Worm (Caenorhabditis elegans) whole organism, late embryonic: ENCODE results near the gene mpc-1.
A peak's percentile ranks its signal among the peaks of the same experiment; 100 is the strongest.

ENCODE experiments used
- C08G9.2 ChIP-seq: sonication (generic microtip); optimal IDR thresholded peaks from 2 replicates; lab custom pipeline; 2016; ENCODE audit warnings: mild to moderate bottlenecking, missing genetic modification characterization, moderate library complexity, missing compliant biosample characterization
- C38D4.7 ChIP-seq: fragments of 200-800 bp; sonication (Bioruptor generic); optimal IDR thresholded peaks from 2 replicates; lab custom pipeline; 2018; ENCODE audit warnings: mild to moderate bottlenecking, missing genetic modification characterization, moderate library complexity, missing compliant biosample characterization
- K02D7.2 ChIP-seq: sonication (generic microtip); optimal IDR thresholded peaks from 2 replicates; lab custom pipeline; 2017; ENCODE audit warnings: mild to moderate bottlenecking, missing genetic modification characterization, missing compliant biosample characterization
- Y22D7AL.16 ChIP-seq: sonication (generic microtip); optimal IDR thresholded peaks from 2 replicates; lab custom pipeline; 2016; ENCODE audit warnings: missing genetic modification characterization, missing compliant biosample characterization
- ceh-14 ChIP-seq: sonication (generic microtip); optimal IDR thresholded peaks from 2 replicates; lab custom pipeline; 2016; ENCODE audit warnings: missing genotype, missing genetic modification characterization, missing compliant biosample characterization
- ceh-19 ChIP-seq: fragments of 200-800 bp; sonication (Bioruptor generic); optimal IDR thresholded peaks from 2 replicates; lab custom pipeline; 2018; ENCODE audit warnings: mild to moderate bottlenecking, missing genetic modification characterization, missing compliant biosample characterization
- ceh-2 ChIP-seq: sonication (generic microtip); optimal IDR thresholded peaks from 2 replicates; lab custom pipeline; 2016; ENCODE audit warnings: missing genotype, missing genetic modification characterization, missing compliant biosample characterization
- ceh-24 ChIP-seq: sonication (generic microtip); optimal IDR thresholded peaks from 2 replicates; lab custom pipeline; 2016; ENCODE audit warnings: mild to moderate bottlenecking, missing genetic modification characterization, missing compliant biosample characterization
- ceh-34 ChIP-seq: sonication (generic microtip); optimal IDR thresholded peaks from 2 replicates; lab custom pipeline; 2016; ENCODE audit warnings: mild to moderate bottlenecking, missing genetic modification characterization, missing compliant biosample characterization
- ceh-45 ChIP-seq: fragments of 200-800 bp; sonication (Bioruptor generic); IDR thresholded peaks from 2 replicates; pipeline ENCODE4 v1.3.6; 2022; ENCODE audit warnings: missing genetic modification reagents, missing genetic modification characterization, missing compliant biosample characterization
- ceh-6 ChIP-seq: fragments of 200-800 bp; sonication (Bioruptor generic); optimal IDR thresholded peaks from 2 replicates; lab custom pipeline; 2018; ENCODE audit warnings: mild to moderate bottlenecking, missing genetic modification characterization, missing compliant biosample characterization
- ceh-9 ChIP-seq: sonication (generic microtip); optimal IDR thresholded peaks from 2 replicates; lab custom pipeline; 2016; ENCODE audit warnings: mild to moderate bottlenecking, missing genetic modification characterization, inconsistent platforms, missing compliant biosample characterization
- che-1 ChIP-seq: sonication (generic microtip); optimal IDR thresholded peaks from 2 replicates; lab custom pipeline; 2016; ENCODE audit warnings: mild to moderate bottlenecking, missing genetic modification characterization, missing compliant biosample characterization
- dmd-4 ChIP-seq: sonication (generic microtip); optimal IDR thresholded peaks from 2 replicates; lab custom pipeline; 2016; ENCODE audit warnings: borderline replicate concordance, missing genetic modification characterization, missing compliant biosample characterization
- elt-2 ChIP-seq: sonication (generic microtip); optimal IDR thresholded peaks from 2 replicates; lab custom pipeline; 2016; ENCODE audit warnings: missing genetic modification reagents, missing genetic modification characterization, missing compliant biosample characterization
- fax-1 ChIP-seq: sonication (generic microtip); optimal IDR thresholded peaks from 2 replicates; lab custom pipeline; 2016; ENCODE audit warnings: missing genotype, missing genetic modification characterization, missing compliant biosample characterization
- fkh-6 ChIP-seq: sonication (generic microtip); optimal IDR thresholded peaks from 2 replicates; lab custom pipeline; 2016; ENCODE audit warnings: missing genetic modification characterization, missing compliant biosample characterization
- hlh-15 ChIP-seq: sonication (generic microtip); optimal IDR thresholded peaks from 2 replicates; lab custom pipeline; 2016; ENCODE audit warnings: missing genetic modification characterization, missing compliant biosample characterization
- hlh-30 ChIP-seq: sonication (generic microtip); optimal IDR thresholded peaks from 2 replicates; lab custom pipeline; 2017; ENCODE audit warnings: antibody characterized with exemption, missing genetic modification characterization, missing compliant biosample characterization; ENCODE audit not compliant: insufficient read depth
- hlh-6 ChIP-seq: sonication (generic microtip); optimal IDR thresholded peaks from 2 replicates; lab custom pipeline; 2016; ENCODE audit warnings: missing genotype, missing genetic modification characterization, missing compliant biosample characterization
- lin-11 ChIP-seq: fragments of 200-800 bp; sonication (Bioruptor generic); optimal IDR thresholded peaks from 2 replicates; lab custom pipeline; 2018; ENCODE audit warnings: mild to moderate bottlenecking, missing genetic modification characterization, missing compliant biosample characterization
- madf-2 ChIP-seq: sonication (generic microtip); optimal IDR thresholded peaks from 2 replicates; lab custom pipeline; 2017; ENCODE audit warnings: missing genetic modification characterization, missing compliant biosample characterization
- nfya-1 ChIP-seq: sonication (generic microtip); optimal IDR thresholded peaks from 2 replicates; lab custom pipeline; 2017; ENCODE audit warnings: missing genetic modification characterization, mild to moderate bottlenecking, missing compliant biosample characterization, antibody characterized with exemption, moderate library complexity
- nhr-232 ChIP-seq: sonication (generic microtip); optimal IDR thresholded peaks from 2 replicates; lab custom pipeline; 2016; ENCODE audit warnings: missing genetic modification characterization, missing compliant biosample characterization
- npax-4 ChIP-seq: sonication (generic microtip); optimal IDR thresholded peaks from 2 replicates; lab custom pipeline; 2016; ENCODE audit warnings: missing genetic modification characterization, missing compliant biosample characterization
- pat-9 ChIP-seq: fragments of 200-800 bp; sonication (Bioruptor generic); optimal IDR thresholded peaks from 2 replicates; lab custom pipeline; 2018; ENCODE audit warnings: mild to moderate bottlenecking, missing genetic modification characterization, moderate library complexity, missing compliant biosample characterization
- pha-2 ChIP-seq: sonication (generic microtip); optimal IDR thresholded peaks from 2 replicates; lab custom pipeline; 2017; ENCODE audit warnings: mild to moderate bottlenecking, missing genetic modification characterization, missing compliant biosample characterization
- ref-2 ChIP-seq: sonication (generic microtip); optimal IDR thresholded peaks from 2 replicates; lab custom pipeline; 2016; ENCODE audit warnings: missing genetic modification characterization, missing compliant biosample characterization
- sdc-2 ChIP-seq: sonication (generic microtip); optimal IDR thresholded peaks from 2 replicates; lab custom pipeline; 2016; ENCODE audit warnings: missing genotype, missing genetic modification characterization, missing compliant biosample characterization
- sox-2 ChIP-seq: fragments of 200-800 bp; sonication (Bioruptor generic); IDR thresholded peaks from 2 replicates; pipeline ENCODE4 v1.3.6; 2022; ENCODE audit warnings: missing genetic modification reagents, missing genetic modification characterization, missing compliant biosample characterization
- sox-4 ChIP-seq: sonication (generic microtip); optimal IDR thresholded peaks from 2 replicates; lab custom pipeline; 2017; ENCODE audit warnings: mild to moderate bottlenecking, missing genetic modification characterization, inconsistent platforms, missing compliant biosample characterization
- syd-9 ChIP-seq: sonication (generic microtip); optimal IDR thresholded peaks from 2 replicates; lab custom pipeline; 2016; ENCODE audit warnings: mild to moderate bottlenecking, missing genetic modification characterization, moderate library complexity, missing compliant biosample characterization
- tbx-2 ChIP-seq: sonication (generic microtip); optimal IDR thresholded peaks from 2 replicates; lab custom pipeline; 2016; ENCODE audit warnings: missing genetic modification characterization, missing compliant biosample characterization
- ttx-3 ChIP-seq: sonication (generic microtip); optimal IDR thresholded peaks from 2 replicates; lab custom pipeline; 2016; ENCODE audit warnings: missing genetic modification reagents, missing genetic modification characterization, missing compliant biosample characterization
- unc-3 ChIP-seq, 2 experiments: fragments of 200-800 bp in 1 of 2; sonication (Bioruptor generic) in 1 of 2; sonication (generic microtip) in 1 of 2; conservative IDR thresholded peaks in 1 of 2; optimal IDR thresholded peaks in 1 of 2; 2 replicates each; pipeline versions ENCODE4 v1.3.6 to Lab custom; 2016 to 2022; ENCODE audit warnings: missing compliant biosample characterization in 2 of 2, missing genetic modification characterization in 2 of 2, missing genetic modification reagents in 1 of 2
- unc-42 ChIP-seq: sonication (generic microtip); optimal IDR thresholded peaks from 2 replicates; lab custom pipeline; 2016; ENCODE audit warnings: missing genotype, missing genetic modification characterization, missing compliant biosample characterization
- unc-86 ChIP-seq: sonication (generic microtip); optimal IDR thresholded peaks from 2 replicates; lab custom pipeline; 2016; ENCODE audit warnings: missing genetic modification characterization, missing compliant biosample characterization
- zip-5 ChIP-seq: sonication (generic microtip); optimal IDR thresholded peaks from 2 replicates; lab custom pipeline; 2016; ENCODE audit warnings: missing genetic modification characterization, missing compliant biosample characterization
- ztf-16 ChIP-seq: sonication (generic microtip); optimal IDR thresholded peaks from 2 replicates; lab custom pipeline; 2017; ENCODE audit warnings: missing genetic modification characterization, missing compliant biosample characterization

mpc-1 gene

DNA sequence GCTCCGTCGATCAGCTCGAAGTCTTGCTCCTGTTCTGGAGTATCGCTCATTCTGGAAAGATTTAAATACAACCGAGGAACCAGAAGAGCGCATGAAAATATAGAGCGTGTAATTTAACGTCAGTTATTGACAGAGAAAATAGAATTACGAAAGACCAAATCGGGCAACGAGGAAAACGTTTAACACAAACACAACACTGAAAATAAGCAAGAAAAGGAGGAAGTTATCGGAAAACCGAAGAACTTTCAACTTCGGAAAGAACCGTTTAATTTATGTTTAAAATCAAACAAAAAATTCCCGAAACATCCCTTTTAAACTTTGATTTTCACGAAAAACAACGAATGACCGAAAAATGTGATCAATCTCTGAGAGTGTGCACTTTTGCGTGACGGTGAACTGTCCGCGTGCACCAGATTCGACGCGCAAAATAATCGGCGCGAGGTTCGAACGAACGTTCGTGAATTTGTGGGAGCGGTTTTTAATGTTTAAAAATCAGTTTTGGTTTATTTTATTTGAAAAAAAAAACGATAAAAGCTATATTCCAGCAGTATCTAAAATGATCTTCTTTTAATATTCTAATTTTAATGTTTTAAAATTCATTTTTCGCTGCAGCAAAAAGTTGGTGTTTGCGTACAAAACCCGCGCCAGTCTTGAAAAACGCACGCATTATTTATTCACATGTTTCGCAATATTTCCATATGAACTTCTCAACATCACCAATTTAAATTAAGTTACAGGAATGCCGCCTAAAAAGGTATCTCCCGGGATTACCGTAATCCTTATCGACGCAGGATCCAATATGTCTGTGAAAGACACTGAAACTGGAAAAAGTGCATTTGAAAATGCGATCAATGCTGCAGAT, 6.1 kb downstream of the mpc-1 start, which contains the start of the genes R07E5.7 and cku-80:
TSS of gene R07E5.7 (minus strand) at position 51 of the 862 bp plus-strand sequence.
TSS of gene cku-80 (plus strand) at position 732 of the 862 bp plus-strand sequence.
- TF ChIP-seq elt-2 (tag; lab: Kevin White, UChicago) (peak; percentile 39), pat-9 (tag; lab: Kevin White, UChicago) (peak; percentile 12), ceh-9 (tag; lab: Kevin White, UChicago) (no peak), nfya-1 (peak; percentile 53), fax-1 (tag; lab: Kevin White, UChicago) (no peak), ceh-34 (tag; lab: Kevin White, UChicago) (peak; percentile 20), zip-5 (tag; lab: Kevin White, UChicago) (no peak), unc-42 (tag; lab: Kevin White, UChicago) (peak; percentile 17), unc-86 (tag; lab: Kevin White, UChicago) (no peak), hlh-30 (peak; percentile 64), Y22D7AL.16 (tag; lab: Kevin White, UChicago) (no peak)
- TF ChIP-seq, all 69 proteins: peak for 6

DNA sequence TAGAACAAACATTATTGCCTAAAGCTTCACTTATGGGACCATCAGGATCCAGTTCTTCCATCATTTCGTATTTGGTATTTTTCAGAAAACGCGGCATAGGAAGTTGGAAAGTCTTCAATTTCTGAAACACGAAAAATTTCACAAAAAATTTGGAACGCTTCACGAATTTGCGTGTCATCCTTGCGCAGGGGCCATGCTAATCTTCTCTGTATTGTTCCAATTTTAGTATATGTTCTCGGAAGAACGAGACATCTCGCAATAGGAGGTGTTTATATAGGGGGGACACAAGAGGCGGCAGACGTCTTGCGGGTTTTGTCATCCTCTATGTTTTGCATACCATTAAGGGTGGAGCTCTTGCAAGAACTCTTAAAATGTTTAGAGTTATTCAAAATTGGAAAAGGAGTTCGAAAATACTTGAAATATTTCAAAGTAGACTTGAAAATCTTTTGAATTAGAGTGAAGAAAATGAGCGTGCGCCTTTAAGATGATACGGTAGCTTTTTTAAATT, 13.5 kb downstream of the mpc-1 start:
- TF ChIP-seq ceh-19 (GFP tag; lab: Kevin White, UChicago) (peak; percentile 63), fkh-6 (tag; lab: Kevin White, UChicago) (peak; percentile 62), fax-1 (tag; lab: Kevin White, UChicago) (peak; percentile 5), ttx-3 (peak; percentile 54), sox-2 (GFP tag; lab: Robert Waterston, UW) (peak; percentile 91), ceh-14 (tag; lab: Kevin White, UChicago) (peak; percentile 43), ceh-34 (tag; lab: Kevin White, UChicago) (peak; percentile 32), ref-2 (tag; lab: Kevin White, UChicago) (peak; percentile 44), Y22D7AL.16 (tag; lab: Kevin White, UChicago) (peak; percentile 35), npax-4 (tag; lab: Kevin White, UChicago) (peak; percentile 48), zip-5 (tag; lab: Kevin White, UChicago) (peak; percentile 40), lin-11 (tag; lab: Kevin White, UChicago) (peak; percentile 14), ceh-6 (GFP tag; lab: Kevin White, UChicago) (peak; percentile 42), ceh-45 (GFP tag; lab: Robert Waterston, UW) (peak; percentile 82), C38D4.7 (GFP tag; lab: Kevin White, UChicago) (peak; percentile 70), ztf-16 (peak; percentile 17), hlh-15 (peak; percentile 32), K02D7.2 (tag; lab: Kevin White, UChicago) (peak; percentile 58), che-1 (tag; lab: Kevin White, UChicago) (peak; percentile 73), sox-4 (tag; lab: Kevin White, UChicago) (peak; percentile 59), sdc-2 (tag; lab: Kevin White, UChicago) (peak; percentile 40), dmd-4 (tag; lab: Kevin White, UChicago) (peak; percentile 24), pha-2 (tag; lab: Kevin White, UChicago) (peak; percentile 64), pat-9 (tag; lab: Kevin White, UChicago) (peak; percentile 66), unc-3 (GFP tag; conservative IDR thresholded peaks at IDR 0.05; lab: Robert Waterston, UW) (peak; percentile 80), unc-3 (tag; optimal IDR thresholded peaks at IDR 0.05; lab: Kevin White, UChicago) (peak; percentile 17), syd-9 (tag; lab: Kevin White, UChicago) (peak; percentile 22), ceh-24 (tag; lab: Kevin White, UChicago) (peak; percentile 40), madf-2 (tag; lab: Kevin White, UChicago) (peak; percentile 33), tbx-2 (tag; lab: Kevin White, UChicago) (peak; percentile 7), C08G9.2 (tag; lab: Kevin White, UChicago) (peak; percentile 24), hlh-6 (tag; lab: Kevin White, UChicago) (peak; percentile 67), nhr-232 (peak; percentile 53), ceh-2 (peak; percentile 63), unc-86 (tag; lab: Kevin White, UChicago) (peak; percentile 49), elt-2 (tag; lab: Kevin White, UChicago) (peak; percentile 57)
